Fruit fly (Drosophila melanogaster) whole organism, embryonic: Measurements from ENCODE around the gene Nulp1.

Source experiments
- Atf3 ChIP-seq: fragments of 200-800 bp; sonication (Bioruptor generic); optimal IDR thresholded peaks from 3 replicates; lab custom pipeline; 2016; ENCODE audit warnings: missing biosample characterization, missing genetic modification characterization
- Blimp-1 ChIP-seq: fragments of 200-800 bp; sonication (Bioruptor generic); optimal IDR thresholded peaks from 3 replicates; lab custom pipeline; 2018; ENCODE audit warnings: missing biosample characterization, missing genetic modification characterization, mild to moderate bottlenecking, moderate library complexity, missing genetic modification reagents
- CG11085 ChIP-seq: fragments of 200-800 bp; sonication (Bioruptor generic); IDR thresholded peaks from 2 replicates; pipeline ENCODE4 v1.3.6; 2022; ENCODE audit warnings: missing biosample characterization, missing genetic modification characterization
- CG12299 ChIP-seq: fragments of 200-800 bp; sonication (Bioruptor generic); optimal IDR thresholded peaks from 2 replicates; lab custom pipeline; 2018; ENCODE audit warnings: missing biosample characterization, mild to moderate bottlenecking, missing genetic modification characterization
- CG14050 ChIP-seq: fragments of 200-800 bp; sonication (Bioruptor generic); IDR thresholded peaks from 3 replicates; pipeline ENCODE4 v1.3.6; 2022; ENCODE audit warnings: missing biosample characterization, missing genetic modification characterization
- CG15479 ChIP-seq: fragments of 200-800 bp; sonication (Bioruptor generic); optimal IDR thresholded peaks from 3 replicates; lab custom pipeline; 2019; ENCODE audit warnings: missing biosample characterization, mild to moderate bottlenecking, missing genetic modification characterization, moderate library complexity
- CG15601 ChIP-seq: fragments of 200-800 bp; sonication (Bioruptor generic); optimal IDR thresholded peaks from 3 replicates; lab custom pipeline; 2019; ENCODE audit warnings: missing biosample characterization, mild to moderate bottlenecking, missing genetic modification characterization, moderate library complexity
- CG16815 ChIP-seq: fragments of 200-800 bp; sonication (Bioruptor generic); optimal IDR thresholded peaks from 3 replicates; lab custom pipeline; 2017; ENCODE audit warnings: missing biosample characterization, mild to moderate bottlenecking, missing genetic modification characterization
- CG1832 ChIP-seq: fragments of 200-800 bp; sonication (Bioruptor generic); optimal IDR thresholded peaks from 2 replicates; lab custom pipeline; 2017; ENCODE audit warnings: missing biosample characterization, mild to moderate bottlenecking, missing genetic modification characterization, inconsistent platforms
- CG18599 ChIP-seq: fragments of 200-800 bp; sonication (Bioruptor generic); optimal IDR thresholded peaks from 3 replicates; lab custom pipeline; 2017; ENCODE audit warnings: missing biosample characterization, missing genetic modification characterization, mild to moderate bottlenecking, moderate library complexity, missing genetic modification reagents
- CG18764 ChIP-seq: fragments of 200-800 bp; sonication (Bioruptor generic); optimal IDR thresholded peaks from 3 replicates; lab custom pipeline; 2016; ENCODE audit warnings: missing biosample characterization, missing genetic modification characterization
- CG3838 ChIP-seq: fragments of 200-800 bp; sonication (Bioruptor generic); optimal IDR thresholded peaks from 3 replicates; lab custom pipeline; 2016; ENCODE audit warnings: missing biosample characterization, missing genetic modification characterization
- CG3995 ChIP-seq: fragments of 200-800 bp; sonication (Bioruptor generic); optimal IDR thresholded peaks from 3 replicates; lab custom pipeline; 2016; ENCODE audit warnings: missing biosample characterization, missing genetic modification characterization
- CG5245 ChIP-seq: fragments of 200-800 bp; sonication (Bioruptor generic); optimal IDR thresholded peaks from 3 replicates; lab custom pipeline; 2016; ENCODE audit warnings: missing biosample characterization, missing genetic modification characterization
- CG7928 ChIP-seq: fragments of 200-800 bp; sonication (Bioruptor generic); optimal IDR thresholded peaks from 2 replicates; lab custom pipeline; 2017; ENCODE audit warnings: missing biosample characterization, mild to moderate bottlenecking, missing genetic modification characterization
- CG8388 ChIP-seq: fragments of 200-800 bp; sonication (Bioruptor generic); optimal IDR thresholded peaks from 2 replicates; lab custom pipeline; 2019; ENCODE audit warnings: missing biosample characterization, mild to moderate bottlenecking, missing genetic modification characterization, moderate library complexity
- D19A ChIP-seq: fragments of 200-800 bp; optimal IDR thresholded peaks from 3 replicates; lab custom pipeline; 2019; ENCODE audit warnings: missing biosample characterization, mild to moderate bottlenecking, missing genetic modification characterization, moderate library complexity
- D19B ChIP-seq: fragments of 200-800 bp; sonication (Bioruptor generic); optimal IDR thresholded peaks from 2 replicates; lab custom pipeline; 2017; ENCODE audit warnings: missing biosample characterization, mild to moderate bottlenecking, missing genetic modification characterization
- Dip2 ChIP-seq: fragments of 200-800 bp; sonication (Bioruptor generic); IDR thresholded peaks from 2 replicates; pipeline ENCODE4 v1.3.6; 2022; ENCODE audit warnings: missing biosample characterization, missing genetic modification characterization
- Kr ChIP-seq: fragments of 200-800 bp; sonication (Bioruptor generic); optimal IDR thresholded peaks from 2 replicates; lab custom pipeline; 2017; ENCODE audit warnings: missing biosample characterization, mild to moderate bottlenecking, missing genetic modification characterization
- MTF-1 ChIP-seq: fragments of 200-800 bp; sonication (Bioruptor generic); optimal IDR thresholded peaks from 2 replicates; lab custom pipeline; 2018; ENCODE audit warnings: missing biosample characterization, mild to moderate bottlenecking, missing genetic modification characterization, borderline replicate concordance
- NfI ChIP-seq: fragments of 200-800 bp; sonication (Bioruptor generic); optimal IDR thresholded peaks from 3 replicates; lab custom pipeline; 2018; ENCODE audit warnings: missing biosample characterization, mild to moderate bottlenecking, missing genetic modification characterization, moderate library complexity
- Scr ChIP-seq: fragments of 200-800 bp; sonication (Bioruptor generic); IDR thresholded peaks from 2 replicates; pipeline ENCODE4 v1.3.6; 2022; ENCODE audit warnings: missing biosample characterization, missing genetic modification characterization; ENCODE audit not compliant: partially characterized antibody
- Sox102F ChIP-seq: fragments of 200-800 bp; sonication (Bioruptor generic); optimal IDR thresholded peaks from 2 replicates; lab custom pipeline; 2018; ENCODE audit warnings: missing biosample characterization, mild to moderate bottlenecking, missing genetic modification characterization, moderate library complexity
- Sry-δ ChIP-seq: fragments of 200-800 bp; sonication (Bioruptor generic); optimal IDR thresholded peaks from 2 replicates; lab custom pipeline; 2016; ENCODE audit warnings: missing biosample characterization, missing genetic modification characterization
- aop ChIP-seq: fragments of 200-800 bp; sonication (Bioruptor generic); IDR thresholded peaks from 2 replicates; pipeline ENCODE4 v1.3.6; 2022; ENCODE audit warnings: missing biosample characterization, missing genetic modification characterization
- ase ChIP-seq: fragments of 200-800 bp; sonication (Bioruptor generic); IDR thresholded peaks from 3 replicates; pipeline ENCODE4 v1.3.6; 2022; ENCODE audit warnings: missing biosample characterization, missing genetic modification characterization
- bab2 ChIP-seq: fragments of 200-800 bp; sonication (Bioruptor generic); optimal IDR thresholded peaks from 2 replicates; lab custom pipeline; 2016; ENCODE audit warnings: missing biosample characterization, missing genetic modification characterization
- caup ChIP-seq: fragments of 200-800 bp; sonication (Bioruptor generic); optimal IDR thresholded peaks from 3 replicates; lab custom pipeline; 2017; ENCODE audit warnings: missing biosample characterization, mild to moderate bottlenecking, missing genetic modification characterization, moderate library complexity; ENCODE audit not compliant: severe bottlenecking
- chn ChIP-seq: fragments of 200-800 bp; sonication (Bioruptor generic); optimal IDR thresholded peaks from 2 replicates; lab custom pipeline; 2016; ENCODE audit warnings: missing biosample characterization, missing genetic modification characterization
- ci ChIP-seq: fragments of 200-800 bp; sonication (Bioruptor generic); IDR thresholded peaks from 3 replicates; pipeline ENCODE4 v1.3.6; 2022; ENCODE audit warnings: missing biosample characterization, missing genetic modification characterization
- emc ChIP-seq: fragments of 200-800 bp; sonication (Bioruptor generic); optimal IDR thresholded peaks from 2 replicates; lab custom pipeline; 2016; ENCODE audit warnings: missing biosample characterization, missing genetic modification characterization
- fd102C ChIP-seq: fragments of 200-800 bp; sonication (Bioruptor generic); optimal IDR thresholded peaks from 2 replicates; lab custom pipeline; 2018; ENCODE audit warnings: missing biosample characterization, mild to moderate bottlenecking, missing genetic modification characterization, moderate library complexity
- fd64A ChIP-seq: fragments of 200-800 bp; sonication (Bioruptor generic); optimal IDR thresholded peaks from 3 replicates; lab custom pipeline; 2018; ENCODE audit warnings: missing biosample characterization, mild to moderate bottlenecking, missing genetic modification characterization
- gem ChIP-seq: fragments of 200-800 bp; sonication (Bioruptor generic); optimal IDR thresholded peaks from 2 replicates; lab custom pipeline; 2019; ENCODE audit warnings: missing biosample characterization, mild to moderate bottlenecking, missing genetic modification characterization, moderate library complexity
- gsb-n ChIP-seq: fragments of 200-800 bp; sonication (Bioruptor generic); optimal IDR thresholded peaks from 3 replicates; lab custom pipeline; 2018; ENCODE audit warnings: missing biosample characterization, mild to moderate bottlenecking, missing genetic modification characterization
- kay ChIP-seq: fragments of 200-800 bp; sonication (Bioruptor generic); optimal IDR thresholded peaks from 2 replicates; lab custom pipeline; 2016; ENCODE audit warnings: missing biosample characterization, missing genetic modification characterization
- ken ChIP-seq: fragments of 200-800 bp; sonication (Bioruptor generic); IDR thresholded peaks from 3 replicates; pipeline ENCODE4 v1.3.6; 2022; ENCODE audit warnings: missing biosample characterization, missing genetic modification characterization
- maf-S ChIP-seq: fragments of 200-800 bp; sonication (Bioruptor generic); optimal IDR thresholded peaks from 2 replicates; lab custom pipeline; 2016; ENCODE audit warnings: missing biosample characterization, missing genetic modification characterization
- nerfin-1 ChIP-seq: fragments of 200-800 bp; sonication (Bioruptor generic); optimal IDR thresholded peaks from 3 replicates; lab custom pipeline; 2019; ENCODE audit warnings: missing biosample characterization, mild to moderate bottlenecking, missing genetic modification characterization, moderate library complexity
- nerfin-2 ChIP-seq: fragments of 200-800 bp; sonication (Bioruptor generic); IDR thresholded peaks from 2 replicates; pipeline ENCODE4 v1.3.6; 2022; ENCODE audit warnings: missing biosample characterization, missing genetic modification characterization; ENCODE audit not compliant: partially characterized antibody
- nmo ChIP-seq: fragments of 200-800 bp; sonication (Bioruptor generic); optimal IDR thresholded peaks from 2 replicates; lab custom pipeline; 2018; ENCODE audit warnings: missing biosample characterization, mild to moderate bottlenecking, missing genetic modification characterization, moderate library complexity
- pzg ChIP-seq: fragments of 200-800 bp; sonication (Bioruptor generic); optimal IDR thresholded peaks from 3 replicates; lab custom pipeline; 2018; ENCODE audit warnings: missing biosample characterization, mild to moderate bottlenecking, missing genetic modification characterization, moderate library complexity
- sens ChIP-seq: fragments of 200-800 bp; sonication (Bioruptor generic); peaks from one replicate; lab custom pipeline; 2016; ENCODE audit warnings: missing biosample characterization, missing genetic modification characterization
- sim ChIP-seq: fragments of 200-800 bp; sonication (Bioruptor generic); IDR thresholded peaks from 2 replicates; pipeline ENCODE4 v1.3.6; 2022; ENCODE audit warnings: missing biosample characterization, missing genetic modification characterization
- sima ChIP-seq: fragments of 200-800 bp; sonication (Bioruptor generic); optimal IDR thresholded peaks from 2 replicates; lab custom pipeline; 2016; ENCODE audit warnings: missing biosample characterization, missing genetic modification characterization
- stwl ChIP-seq: fragments of 200-800 bp; sonication (Bioruptor generic); optimal IDR thresholded peaks from 3 replicates; lab custom pipeline; 2018; ENCODE audit warnings: missing biosample characterization, mild to moderate bottlenecking, missing genetic modification characterization, moderate library complexity
- zen ChIP-seq: fragments of 200-800 bp; sonication (Bioruptor generic); optimal IDR thresholded peaks from 3 replicates; lab custom pipeline; 2018; ENCODE audit warnings: missing biosample characterization, mild to moderate bottlenecking, missing genetic modification characterization, moderate library complexity
- zf30C ChIP-seq: fragments of 200-800 bp; sonication (Bioruptor generic); optimal IDR thresholded peaks from 3 replicates; lab custom pipeline; 2018; ENCODE audit warnings: missing biosample characterization, mild to moderate bottlenecking, missing genetic modification characterization

Gene Nulp1

dm6 chr3L:8127712-8128210, 17.6 kb downstream of the Nulp1 start, which contains the start of the genes Cds and Uba2 (continued):
- TF ChIP-seq ken (GFP tag; lab: Robert Waterston, UW): peak; percentile 90
- TF ChIP-seq zf30C: no peak
- peak; percentile 89 for TF ChIP-seq CG15601 (tag; lab: Kevin White, UChicago)
- peak; percentile 90 for TF ChIP-seq CG8388 (GFP tag; lab: Kevin White, UChicago)
- TF ChIP-seq aop: no peak
- peak; percentile 33 for TF ChIP-seq fd102C (GFP tag; lab: Kevin White, UChicago)
- TF ChIP-seq Sox102F (GFP tag; lab: Kevin White, UChicago): peak; percentile 94
- peak; percentile 81 for TF ChIP-seq CG3995 (GFP tag; lab: Kevin White, UChicago)
- peak; percentile 96 for TF ChIP-seq gem (tag; lab: Kevin White, UChicago)
- peak; percentile 85 for TF ChIP-seq D19B
- TF ChIP-seq ci (GFP tag; lab: Robert Waterston, UW): peak; percentile 90
- TF ChIP-seq Blimp-1: peak; percentile 87
- TF ChIP-seq zen (tag; lab: Kevin White, UChicago): peak; percentile 85
- no peak for TF ChIP-seq CG15479
- TF ChIP-seq stwl (tag; lab: Kevin White, UChicago): peak; percentile 91
- no peak for TF ChIP-seq CG1832 (GFP tag; lab: Kevin White, UChicago)
- peak; percentile 74 for TF ChIP-seq CG5245
- TF ChIP-seq CG18764 (GFP tag; lab: Kevin White, UChicago): peak; percentile 91
- no peak for TF ChIP-seq nerfin-2 (GFP tag; lab: Robert Waterston, UW)
- TF ChIP-seq CG12299 (tag; lab: Kevin White, UChicago): peak; percentile 87
- peak; percentile 90 for TF ChIP-seq kay
- TF ChIP-seq MTF-1 (GFP tag; lab: Kevin White, UChicago): peak; percentile 52
- TF ChIP-seq caup: peak; percentile 95
- TF ChIP-seq nmo: peak; percentile 94
- TF ChIP-seq maf-S (GFP tag; lab: Kevin White, UChicago): peak; percentile 54
- TF ChIP-seq bab2 (GFP tag; lab: Kevin White, UChicago): peak; percentile 84
- TF ChIP-seq CG3838 (GFP tag; lab: Kevin White, UChicago): peak; percentile 62
- TF ChIP-seq Sry-δ (GFP tag; lab: Kevin White, UChicago): peak; percentile 26
- 0 out of 2 replicates have a peak, but pooled peaks have one; percentile 28 for TF ChIP-seq sim
- peak; percentile 95 for TF ChIP-seq NfI (GFP tag; lab: Kevin White, UChicago)
- peak; percentile 87 for TF ChIP-seq CG16815 (GFP tag; lab: Kevin White, UChicago)
- TF ChIP-seq fd64A (GFP tag; lab: Kevin White, UChicago): peak; percentile 49
- peak; percentile 96 for TF ChIP-seq sens
- peak; percentile 92 for TF ChIP-seq CG7928
- peak; percentile 87 for TF ChIP-seq CG11085 (GFP tag; lab: Robert Waterston, UW)
- TF ChIP-seq sima (GFP tag; lab: Kevin White, UChicago): no peak
- TF ChIP-seq gsb-n: no peak
- peak; percentile 53 for TF ChIP-seq emc (GFP tag; lab: Kevin White, UChicago)
- no peak for TF ChIP-seq Dip2 (GFP tag; lab: Robert Waterston, UW)
- peak; percentile 96 for TF ChIP-seq CG18599
- no peak for TF ChIP-seq Kr (GFP tag; lab: Kevin White, UChicago)
- peak; percentile 86 for TF ChIP-seq CG14050 (GFP tag; lab: Robert Waterston, UW)
- peak; percentile 40 for TF ChIP-seq Scr (GFP tag; lab: Robert Waterston, UW)
- TF ChIP-seq D19A (tag; lab: Kevin White, UChicago): no peak
- TF ChIP-seq nerfin-1: peak; percentile 92
- peak; percentile 86 for TF ChIP-seq chn
- peak; percentile 82 for TF ChIP-seq pzg (GFP tag; lab: Kevin White, UChicago)
- TF ChIP-seq Atf3: peak; percentile 49
- TF ChIP-seq ase: peak; percentile 85
